In genomic region chrII:14040204-14040842, ce11 we compare ENCODE assay signal across 8 worm cellular contexts.
TF ChIP-seq lines count a peak whose summit lies in the region.

No protein-coding gene starts in this region.

TF ChIP-seq in whole organism, L1 larva, 84 proteins besides CTCF, POLR2A, EP300 and RAD21 (continues in another document):
- TF ChIP-seq ztf-4 (tag; optimal IDR thresholded peaks at IDR 0.05; lab: Kevin White, UChicago) (peak; percentile 79), Y116A8C.19 (tag; optimal IDR thresholded peaks at IDR 0.05; lab: Kevin White, UChicago; ENCODE audit: borderline replicate concordance) (no peak), elt-2 (tag; optimal IDR thresholded peaks at IDR 0.05; lab: Kevin White, UChicago) (peak; percentile 36), jun-1 (tag; optimal IDR thresholded peaks at IDR 0.05; lab: Kevin White, UChicago) (peak; percentile 87), nhr-76 (tag; optimal IDR thresholded peaks at IDR 0.05; lab: Kevin White, UChicago) (no peak), ceh-8 (GFP tag; optimal IDR thresholded peaks at IDR 0.05; lab: Kevin White, UChicago) (peak; percentile 36), unc-30 (tag; optimal IDR thresholded peaks at IDR 0.05; lab: Kevin White, UChicago) (no peak), aha-1 (tag; optimal IDR thresholded peaks at IDR 0.05; lab: Kevin White, UChicago) (no peak), unc-130 (tag; optimal IDR thresholded peaks at IDR 0.05; lab: Kevin White, UChicago) (peak; percentile 82), skn-1 (tag; optimal IDR thresholded peaks at IDR 0.05; lab: Kevin White, UChicago) (peak; percentile 83), ceh-88 (GFP tag; IDR thresholded peaks at IDR 0.05; lab: Robert Waterston, UW) (peak; percentile 67)

TF ChIP-seq in whole organism, L2 larva, 48 proteins besides CTCF, POLR2A, EP300 and RAD21 (continues in another document):
- TF ChIP-seq ceh-16 (tag; optimal IDR thresholded peaks at IDR 0.05; lab: Kevin White, UChicago), result peak; percentile 74
- peak; percentile 84 for TF ChIP-seq nhr-77 (tag; optimal IDR thresholded peaks at IDR 0.05; lab: Kevin White, UChicago)
- peak; percentile 44 for TF ChIP-seq unc-39 (tag; optimal IDR thresholded peaks at IDR 0.05; lab: Kevin White, UChicago)
- TF ChIP-seq F13H6.1 (tag; optimal IDR thresholded peaks at IDR 0.05; lab: Kevin White, UChicago), result peak; percentile 98
- TF ChIP-seq gmeb-1 (tag; optimal IDR thresholded peaks at IDR 0.05; lab: Kevin White, UChicago), result peak; percentile 54
- TF ChIP-seq nhr-21 (tag; optimal IDR thresholded peaks at IDR 0.05; lab: Kevin White, UChicago), result peak; percentile 93
- no peak for TF ChIP-seq elt-1 (tag; optimal IDR thresholded peaks at IDR 0.05; lab: Kevin White, UChicago)
- no peak for TF ChIP-seq peb-1 (tag; optimal IDR thresholded peaks at IDR 0.05; lab: Kevin White, UChicago)
- peak; percentile 75 for TF ChIP-seq nhr-6 (tag; optimal IDR thresholded peaks at IDR 0.05; lab: Kevin White, UChicago)
- TF ChIP-seq crh-2 (tag; optimal IDR thresholded peaks at IDR 0.05; lab: Kevin White, UChicago), result peak; percentile 90
- peak; percentile 29 for TF ChIP-seq ZK546.5 (tag; optimal IDR thresholded peaks at IDR 0.05; lab: Kevin White, UChicago)
- peak; percentile 91 for TF ChIP-seq nhr-129 (tag; optimal IDR thresholded peaks at IDR 0.05; lab: Kevin White, UChicago)

TF ChIP-seq in whole organism, L3 larva, 47 proteins besides CTCF, POLR2A, EP300 and RAD21 (continues in another document):
- no peak for TF ChIP-seq sea-2 (GFP tag; optimal IDR thresholded peaks at IDR 0.05; lab: Kevin White, UChicago)
- TF ChIP-seq fos-1 (tag; optimal IDR thresholded peaks at IDR 0.05; lab: Kevin White, UChicago), result no peak
- no peak for TF ChIP-seq ceh-16 (tag; optimal IDR thresholded peaks at IDR 0.05; lab: Kevin White, UChicago)
- TF ChIP-seq elt-2 (tag; optimal IDR thresholded peaks at IDR 0.05; lab: Kevin White, UChicago), result peak; percentile 92
- TF ChIP-seq egl-27 (tag; optimal IDR thresholded peaks at IDR 0.05; lab: Kevin White, UChicago), result peak; percentile 82
- TF ChIP-seq R02D3.7 (tag; optimal IDR thresholded peaks at IDR 0.05; lab: Kevin White, UChicago), result peak; percentile 71
- TF ChIP-seq eor-1 (tag; optimal IDR thresholded peaks at IDR 0.05; lab: Kevin White, UChicago), result no peak
- no peak for TF ChIP-seq nhr-12 (tag; optimal IDR thresholded peaks at IDR 0.05; lab: Kevin White, UChicago)
- peak; percentile 25 for TF ChIP-seq ZK546.5 (tag; optimal IDR thresholded peaks at IDR 0.05; lab: Kevin White, UChicago)
- TF ChIP-seq pqm-1 (tag; optimal IDR thresholded peaks at IDR 0.05; lab: Kevin White, UChicago), result peak; percentile 72
- TF ChIP-seq nhr-11 (tag; optimal IDR thresholded peaks at IDR 0.05; lab: Kevin White, UChicago), result peak; percentile 82
- no peak for TF ChIP-seq nhr-28 (tag; optimal IDR thresholded peaks at IDR 0.05; lab: Kevin White, UChicago)

TF ChIP-seq in whole organism, L4 larva, 104 proteins besides CTCF, POLR2A, EP300 and RAD21 (continues in another document):
- TF ChIP-seq F37D6.2 (tag; optimal IDR thresholded peaks at IDR 0.05; lab: Kevin White, UChicago), result peak; percentile 91
- peak; percentile 82 for TF ChIP-seq lin-13 (GFP tag; optimal IDR thresholded peaks at IDR 0.05; lab: Kevin White, UChicago)
- TF ChIP-seq daf-8 (GFP tag; IDR thresholded peaks at IDR 0.05; lab: Robert Waterston, UW), result 0 out of 2 replicates have a peak, but pooled peaks have one; percentile 40
- TF ChIP-seq zip-11 (GFP tag; IDR thresholded peaks at IDR 0.05; lab: Robert Waterston, UW), result no peak
- TF ChIP-seq nhr-48 (tag; optimal IDR thresholded peaks at IDR 0.05; lab: Kevin White, UChicago), result peak; percentile 95
- no peak for TF ChIP-seq zip-2 (tag; optimal IDR thresholded peaks at IDR 0.05; lab: Kevin White, UChicago)
- TF ChIP-seq lir-3 (tag; optimal IDR thresholded peaks at IDR 0.05; lab: Kevin White, UChicago), result peak; percentile 64
- TF ChIP-seq nhr-102 (tag; optimal IDR thresholded peaks at IDR 0.05; lab: Kevin White, UChicago), result peak; percentile 86
- peak; percentile 42; the same call in 1 of the 2 replicates for TF ChIP-seq vab-7 (GFP tag; IDR thresholded peaks at IDR 0.05; lab: Robert Waterston, UW)
- no peak for TF ChIP-seq Y48G9A.11 (GFP tag; IDR thresholded peaks at IDR 0.05; lab: Robert Waterston, UW)
- TF ChIP-seq set-16 (GFP tag; IDR thresholded peaks at IDR 0.05; lab: Robert Waterston, UW), result peak; percentile 95
- TF ChIP-seq snpc-1.2 (GFP tag; IDR thresholded peaks at IDR 0.05; lab: Robert Waterston, UW), result no peak

TF ChIP-seq in whole organism, early embryonic, 17 proteins besides CTCF, POLR2A, EP300 and RAD21:
- TF ChIP-seq ets-7 (tag; optimal IDR thresholded peaks at IDR 0.05; lab: Kevin White, UChicago) (no peak), hmbx-1 (tag; optimal IDR thresholded peaks at IDR 0.05; lab: Kevin White, UChicago) (no peak), tbx-11 (GFP tag; IDR thresholded peaks at IDR 0.05; lab: Robert Waterston, UW) (no peak), scrt-1 (GFP tag; IDR thresholded peaks at IDR 0.05; lab: Robert Waterston, UW) (0 out of 2 replicates have a peak, but pooled peaks have one; percentile 5)

TF ChIP-seq in whole organism, late embryonic, 69 proteins besides CTCF, POLR2A, EP300 and RAD21 (continues in another document):
- TF ChIP-seq F13H6.1 (tag; optimal IDR thresholded peaks at IDR 0.05; lab: Kevin White, UChicago) (peak; percentile 76), K09A11.1 (tag; optimal IDR thresholded peaks at IDR 0.05; lab: Kevin White, UChicago; ENCODE audit: insufficient read depth) (no peak), unc-86 (tag; optimal IDR thresholded peaks at IDR 0.05; lab: Kevin White, UChicago) (no peak), mec-3 (tag; optimal IDR thresholded peaks at IDR 0.05; lab: Kevin White, UChicago; ENCODE audit: borderline replicate concordance) (no peak), Y22D7AL.16 (tag; optimal IDR thresholded peaks at IDR 0.05; lab: Kevin White, UChicago) (no peak), npax-4 (tag; optimal IDR thresholded peaks at IDR 0.05; lab: Kevin White, UChicago) (no peak), zip-5 (tag; optimal IDR thresholded peaks at IDR 0.05; lab: Kevin White, UChicago) (no peak), hlh-8 (tag; optimal IDR thresholded peaks at IDR 0.05; lab: Kevin White, UChicago) (no peak), dve-1 (tag; optimal IDR thresholded peaks at IDR 0.05; lab: Kevin White, UChicago) (no peak), ceh-19 (GFP tag; optimal IDR thresholded peaks at IDR 0.05; lab: Kevin White, UChicago) (no peak), lim-6 (tag; optimal IDR thresholded peaks at IDR 0.05; lab: Kevin White, UChicago) (peak; percentile 20), sox-4 (tag; optimal IDR thresholded peaks at IDR 0.05; lab: Kevin White, UChicago) (no peak), unc-55 (GFP tag; optimal IDR thresholded peaks at IDR 0.05; lab: Kevin White, UChicago) (peak; percentile 76), ceh-24 (tag; optimal IDR thresholded peaks at IDR 0.05; lab: Kevin White, UChicago) (no peak), fax-1 (tag; optimal IDR thresholded peaks at IDR 0.05; lab: Kevin White, UChicago) (no peak), ceh-34 (tag; optimal IDR thresholded peaks at IDR 0.05; lab: Kevin White, UChicago) (peak; percentile 46)

TF ChIP-seq in whole organism, mixed stage, embryonic, 35 proteins besides CTCF, POLR2A, EP300 and RAD21 (continues in another document):
- TF ChIP-seq lin-13 (tag; optimal IDR thresholded peaks at IDR 0.05; lab: Kevin White, UChicago), result no peak
- TF ChIP-seq elt-3 (tag; optimal IDR thresholded peaks at IDR 0.05; lab: Kevin White, UChicago), result no peak
- no peak for TF ChIP-seq blmp-1 (tag; optimal IDR thresholded peaks at IDR 0.05; lab: Kevin White, UChicago)
- TF ChIP-seq snpc-4 (tag; optimal IDR thresholded peaks at IDR 0.05; lab: Kevin White, UChicago), result no peak
- peak; percentile 24 for TF ChIP-seq nhr-237 (tag; optimal IDR thresholded peaks at IDR 0.05; lab: Kevin White, UChicago)
- TF ChIP-seq nhr-28 (tag; optimal IDR thresholded peaks at IDR 0.05; lab: Kevin White, UChicago), result no peak
- no peak for TF ChIP-seq tbx-8 (GFP tag; optimal IDR thresholded peaks at IDR 0.05; lab: Kevin White, UChicago)
- peak; percentile 81 for TF ChIP-seq pha-4 (tag; optimal IDR thresholded peaks at IDR 0.05; lab: Kevin White, UChicago)
- TF ChIP-seq sptf-1 (tag; optimal IDR thresholded peaks at IDR 0.05; lab: Kevin White, UChicago), result no peak
- peak; percentile 23 for TF ChIP-seq unc-120 (tag; optimal IDR thresholded peaks at IDR 0.05; lab: Kevin White, UChicago; ENCODE audit: poor library complexity, severe bottlenecking)
- peak; percentile 43 for TF ChIP-seq ces-1 (GFP tag; optimal IDR thresholded peaks at IDR 0.05; lab: Kevin White, UChicago)
- peak; percentile 15 for TF ChIP-seq hlh-1 (tag; optimal IDR thresholded peaks at IDR 0.05; lab: Kevin White, UChicago)
- TF ChIP-seq elt-1 (tag; optimal IDR thresholded peaks at IDR 0.05; lab: Kevin White, UChicago; ENCODE audit: borderline replicate concordance, insufficient read depth), result no peak
- TF ChIP-seq bed-3 (GFP tag; optimal IDR thresholded peaks at IDR 0.05; lab: Kevin White, UChicago), result no peak
- peak; percentile 53 for TF ChIP-seq unc-62 (GFP tag; optimal IDR thresholded peaks at IDR 0.05; lab: Kevin White, UChicago)
- TF ChIP-seq zip-8 (tag; optimal IDR thresholded peaks at IDR 0.05; lab: Kevin White, UChicago), result no peak

TF ChIP-seq in whole organism, young adult, 124 proteins besides CTCF, POLR2A, EP300 and RAD21 (continues in another document):
- TF ChIP-seq ceh-58 (GFP tag; IDR thresholded peaks at IDR 0.05; lab: Robert Waterston, UW) (no peak), madf-10 (tag; optimal IDR thresholded peaks at IDR 0.05; lab: Kevin White, UChicago) (peak; percentile 94), F55B11.4 (tag; optimal IDR thresholded peaks at IDR 0.05; lab: Kevin White, UChicago; ENCODE audit: borderline replicate concordance, insufficient read depth) (no peak), C06A6.2 (GFP tag; conservative IDR thresholded peaks at IDR 0.05; lab: Robert Waterston, UW) (peak; percentile 84), lag-1 (GFP tag; IDR thresholded peaks at IDR 0.05; lab: Robert Waterston, UW) (0 out of 2 replicates have a peak, but pooled peaks have one; percentile 58), ceh-79 (tag; optimal IDR thresholded peaks at IDR 0.05; lab: Kevin White, UChicago) (peak; percentile 43), chd-7 (tag; optimal IDR thresholded peaks at IDR 0.05; lab: Kevin White, UChicago) (peak; percentile 96), rec-8 (tag; optimal IDR thresholded peaks at IDR 0.05; lab: Kevin White, UChicago) (no peak), nhr-27 (tag; optimal IDR thresholded peaks at IDR 0.05; lab: Kevin White, UChicago) (no peak), pbrm-1 (GFP tag; IDR thresholded peaks at IDR 0.05; lab: Robert Waterston, UW) (peak; percentile 77), madf-6 (GFP tag; IDR thresholded peaks at IDR 0.05; lab: Robert Waterston, UW) (peak; percentile 29; the same call in 1 of the 2 replicates), Y67H2A.10 (GFP tag; conservative IDR thresholded peaks at IDR 0.05; lab: Robert Waterston, UW) (no peak), B0019.2 (GFP tag; conservative IDR thresholded peaks at IDR 0.05; lab: Robert Waterston, UW) (no peak), F10E7.11 (tag; optimal IDR thresholded peaks at IDR 0.05; lab: Kevin White, UChicago) (no peak), ama-1 (optimal IDR thresholded peaks at IDR 0.05; lab: Kevin White, UChicago) (no peak), ama-1 (GFP tag; optimal IDR thresholded peaks at IDR 0.05; lab: Kevin White, UChicago) (peak in 1 of 2 experiments; percentile 42), tbx-9 (tag; optimal IDR thresholded peaks at IDR 0.05; lab: Kevin White, UChicago; ENCODE audit: borderline replicate concordance) (no peak)
